Worm (Caenorhabditis elegans) whole organism, L4 larva: ENCODE measurements around the gene ZK899.1.
A peak's percentile ranks its signal among the peaks of the same experiment; 100 is the strongest.
"Not testable (repeated sequence)": the region's sequence is repeated elsewhere in the genome, so short reads cannot be mapped to it uniquely, and the experiment has no call there.

Source experiments
- D1046.2 ChIP-seq: fragments of 200-800 bp; sonication (Bioruptor generic); IDR thresholded peaks from 2 replicates; pipeline ENCODE4 v1.3.6; 2022; ENCODE audit warnings: missing genetic modification characterization, missing compliant biosample characterization
- F26F4.8 ChIP-seq: fragments of 200-800 bp; sonication (Bioruptor generic); conservative IDR thresholded peaks from 2 replicates; pipeline ENCODE4 v1.3.6; 2022; ENCODE audit warnings: missing genetic modification characterization, missing compliant biosample characterization
- T26A8.4 ChIP-seq: fragments of 200-800 bp; sonication (Bioruptor generic); IDR thresholded peaks from 2 replicates; pipeline ENCODE4 v1.3.6; 2022; ENCODE audit warnings: missing genetic modification characterization, missing compliant biosample characterization
- Y105C5A.15 ChIP-seq: fragments of 200-800 bp; sonication (Bioruptor generic); IDR thresholded peaks from 2 replicates; pipeline ENCODE4 v1.3.6; 2022; ENCODE audit warnings: missing genetic modification characterization, missing compliant biosample characterization
- Y48G9A.11 ChIP-seq: fragments of 200-800 bp; sonication (Bioruptor generic); IDR thresholded peaks from 2 replicates; pipeline ENCODE4 v1.3.6; 2022; ENCODE audit warnings: missing genetic modification reagents, missing genetic modification characterization, missing compliant biosample characterization
- ZK337.2 ChIP-seq: fragments of 200-800 bp; sonication (Bioruptor generic); IDR thresholded peaks from 2 replicates; pipeline ENCODE4 v1.3.6; 2022; ENCODE audit warnings: missing genetic modification reagents, missing genetic modification characterization, missing compliant biosample characterization
- aha-1 ChIP-seq: fragments of 150-350 bp; peaks from one replicate; lab custom pipeline; 2014; ENCODE audit warnings: missing biosample characterization, missing genetic modification characterization
- attf-4 ChIP-seq: sonication (generic microtip); optimal IDR thresholded peaks from 3 replicates; lab custom pipeline; 2017; ENCODE audit warnings: missing biosample characterization, missing genetic modification characterization
- ces-1 ChIP-seq: fragments of 150-350 bp; sonication (generic microtip); optimal IDR thresholded peaks from 4 replicates; lab custom pipeline; 2014; ENCODE audit warnings: missing biosample characterization, missing genetic modification reagents, missing genetic modification characterization
- daf-16 ChIP-seq, 3 experiments: sonication (generic microtip); optimal IDR thresholded peaks; 2 replicates each; lab custom pipeline; 2016 to 2017; ENCODE audit warnings: missing genetic modification characterization in 3 of 3, missing genetic modification reagents in 3 of 3, mild to moderate bottlenecking in 2 of 3, missing compliant biosample characterization in 2 of 3, missing biosample characterization in 1 of 3, moderate library complexity in 1 of 3
- daf-8 ChIP-seq: fragments of 200-800 bp; sonication (Bioruptor generic); IDR thresholded peaks from 2 replicates; pipeline ENCODE4 v1.3.6; 2022; ENCODE audit warnings: missing genetic modification characterization, missing compliant biosample characterization
- dmd-6 ChIP-seq: fragments of 200-800 bp; sonication (Bioruptor generic); IDR thresholded peaks from 2 replicates; pipeline ENCODE4 v1.3.6; 2022; ENCODE audit warnings: missing genetic modification reagents, missing genetic modification characterization, missing compliant biosample characterization
- dve-1 ChIP-seq: sonication (generic microtip); optimal IDR thresholded peaks from 2 replicates; lab custom pipeline; 2017; ENCODE audit warnings: antibody characterized with exemption, mild to moderate bottlenecking, missing genetic modification characterization, missing compliant biosample characterization; ENCODE audit not compliant: insufficient read depth
- egl-43 ChIP-seq: fragments of 200-800 bp; sonication (Bioruptor generic); IDR thresholded peaks from 2 replicates; pipeline ENCODE4 v1.3.6; 2022; ENCODE audit warnings: missing genetic modification reagents, missing genetic modification characterization, missing compliant biosample characterization
- fkh-10 ChIP-seq: fragments of 150-350 bp; optimal IDR thresholded peaks from 2 replicates; lab custom pipeline; 2014; ENCODE audit warnings: missing biosample characterization, missing genetic modification reagents, missing genetic modification characterization
- fos-1 ChIP-seq: fragments of 150-350 bp; optimal IDR thresholded peaks from 2 replicates; lab custom pipeline; 2014; ENCODE audit warnings: missing biosample characterization, missing genetic modification characterization
- hlh-11 ChIP-seq: fragments of 200-800 bp; sonication (Bioruptor generic); optimal IDR thresholded peaks from 2 replicates; lab custom pipeline; 2018; ENCODE audit warnings: mild to moderate bottlenecking, missing genetic modification characterization, missing compliant biosample characterization
- hmg-1.1 ChIP-seq: fragments of 200-800 bp; sonication (Bioruptor generic); IDR thresholded peaks from 2 replicates; pipeline ENCODE4 v1.3.6; 2022; ENCODE audit warnings: missing genetic modification reagents, missing genetic modification characterization, missing compliant biosample characterization
- jun-1 ChIP-seq: fragments of 150-350 bp; optimal IDR thresholded peaks from 2 replicates; lab custom pipeline; 2014; ENCODE audit warnings: missing biosample characterization, missing genetic modification reagents, missing genetic modification characterization
- lim-7 ChIP-seq: fragments of 200-800 bp; sonication (Bioruptor generic); IDR thresholded peaks from 2 replicates; pipeline ENCODE4 v1.3.6; 2022; ENCODE audit warnings: missing genetic modification characterization, missing compliant biosample characterization
- lin-15B ChIP-seq: fragments of 150-350 bp; sonication (generic microtip); optimal IDR thresholded peaks from 3 replicates; lab custom pipeline; 2014; ENCODE audit warnings: missing biosample characterization, missing genetic modification characterization
- lin-39 ChIP-seq: fragments of 150-350 bp; optimal IDR thresholded peaks from 2 replicates; lab custom pipeline; 2014; ENCODE audit warnings: missing biosample characterization, missing genetic modification reagents, missing genetic modification characterization
- madf-5 ChIP-seq, 2 experiments: fragments of 200-800 bp; sonication (Bioruptor generic); IDR thresholded peaks; 2 replicates each; pipeline ENCODE4 v1.3.6; 2022; ENCODE audit warnings: missing compliant biosample characterization in 2 of 2, missing genetic modification characterization in 2 of 2
- mdt-29 ChIP-seq: fragments of 200-800 bp; sonication (Bioruptor generic); IDR thresholded peaks from 2 replicates; pipeline ENCODE4 v1.3.6; 2022; ENCODE audit warnings: missing genetic modification reagents, missing genetic modification characterization, missing compliant biosample characterization
- mxl-3 ChIP-seq: fragments of 200-800 bp; sonication (Bioruptor generic); optimal IDR thresholded peaks from 2 replicates; lab custom pipeline; 2018; ENCODE audit warnings: mild to moderate bottlenecking, missing genetic modification characterization, missing compliant biosample characterization
- nhr-237 ChIP-seq: sonication (generic microtip); optimal IDR thresholded peaks from 2 replicates; lab custom pipeline; 2017; ENCODE audit warnings: missing biosample characterization, missing genetic modification characterization
- nhr-28 ChIP-seq: fragments of 150-350 bp; optimal IDR thresholded peaks from 2 replicates; lab custom pipeline; 2014; ENCODE audit warnings: missing biosample characterization, missing genetic modification characterization
- nhr-42 ChIP-seq: fragments of 200-800 bp; sonication (Bioruptor generic); IDR thresholded peaks from 2 replicates; pipeline ENCODE4 v1.3.6; 2022; ENCODE audit warnings: missing genetic modification characterization, missing compliant biosample characterization
- nhr-48 ChIP-seq: sonication (generic microtip); optimal IDR thresholded peaks from 2 replicates; lab custom pipeline; 2016; ENCODE audit warnings: mild to moderate bottlenecking, missing genetic modification characterization, missing compliant biosample characterization
- nhr-6 ChIP-seq: fragments of 150-350 bp; optimal IDR thresholded peaks from 2 replicates; lab custom pipeline; 2014; ENCODE audit warnings: missing biosample characterization, missing genetic modification characterization
- nhr-76 ChIP-seq: fragments of 150-350 bp; optimal IDR thresholded peaks from 2 replicates; lab custom pipeline; 2014; ENCODE audit warnings: missing biosample characterization, missing genetic modification characterization
- nhr-77 ChIP-seq: fragments of 150-350 bp; optimal IDR thresholded peaks from 2 replicates; lab custom pipeline; 2014; ENCODE audit warnings: missing biosample characterization, missing genetic modification characterization
- pha-4 ChIP-seq, 2 experiments: fragments of 150-350 bp in 1 of 2; fragments of 200-800 bp in 1 of 2; sonication (Bioruptor generic) in 1 of 2; IDR thresholded peaks in 1 of 2; optimal IDR thresholded peaks in 1 of 2; 2 replicates each; pipeline versions ENCODE4 v1.3.6 to Lab custom; 2014 to 2022; ENCODE audit warnings: missing genetic modification characterization in 2 of 2, missing genetic modification reagents in 2 of 2, missing biosample characterization in 1 of 2, missing compliant biosample characterization in 1 of 2
- php-3 ChIP-seq: fragments of 200-800 bp; sonication (Bioruptor generic); IDR thresholded peaks from 2 replicates; pipeline ENCODE4 v1.3.6; 2022; ENCODE audit warnings: missing genetic modification reagents, missing genetic modification characterization, missing compliant biosample characterization
- saeg-2 ChIP-seq: fragments of 200-800 bp; sonication (Bioruptor generic); IDR thresholded peaks from 2 replicates; pipeline ENCODE4 v1.3.6; 2022; ENCODE audit warnings: missing genetic modification reagents, missing genetic modification characterization, missing compliant biosample characterization
- snpc-1.2 ChIP-seq: fragments of 200-800 bp; sonication (Bioruptor generic); IDR thresholded peaks from 2 replicates; pipeline ENCODE4 v1.3.6; 2022; ENCODE audit warnings: missing genetic modification reagents, missing genetic modification characterization, missing compliant biosample characterization
- snpc-4 ChIP-seq: fragments of 150-350 bp; optimal IDR thresholded peaks from 2 replicates; lab custom pipeline; 2014; ENCODE audit warnings: missing biosample characterization, missing genetic modification characterization
- spr-3 ChIP-seq: fragments of 200-800 bp; sonication (Bioruptor generic); optimal IDR thresholded peaks from 2 replicates; lab custom pipeline; 2018; ENCODE audit warnings: mild to moderate bottlenecking, missing genetic modification characterization, missing compliant biosample characterization
- tag-97 ChIP-seq: fragments of 200-800 bp; sonication (Bioruptor generic); IDR thresholded peaks from 2 replicates; pipeline ENCODE4 v1.3.6; 2022; ENCODE audit warnings: missing genetic modification characterization, missing compliant biosample characterization
- unc-62 ChIP-seq, 3 experiments: fragments of 150-350 bp in 1 of 3; sonication (generic microtip); optimal IDR thresholded peaks in 2 of 3; peaks in 1 of 3; 1 replicate in 1 of 3; 2 replicates in 2 of 3; lab custom pipeline; 2014 to 2017; ENCODE audit warnings: missing biosample characterization in 3 of 3, missing genetic modification characterization in 3 of 3, missing genetic modification reagents in 3 of 3, missing genotype in 1 of 3
- zfp-3 ChIP-seq: fragments of 200-800 bp; sonication (Bioruptor generic); conservative IDR thresholded peaks from 2 replicates; pipeline ENCODE4 v1.3.6; 2022; ENCODE audit warnings: missing genetic modification reagents, missing genetic modification characterization, missing compliant biosample characterization
- zip-2 ChIP-seq: fragments of 150-350 bp; optimal IDR thresholded peaks from 2 replicates; lab custom pipeline; 2014; ENCODE audit warnings: missing biosample characterization, missing genetic modification characterization
- ztf-11 ChIP-seq: fragments of 150-350 bp; optimal IDR thresholded peaks from 2 replicates; lab custom pipeline; 2014; ENCODE audit warnings: missing biosample characterization, missing genetic modification characterization

ZK899.1 gene

ce11 chrX:9456579-9456978 lies 10.1 kb downstream of the ZK899.1 start:
- TF ChIP-seq zip-2 (no peak), mdt-29 (GFP tag; lab: Robert Waterston, UW) (no peak), Y48G9A.11 (no peak), snpc-4 (no peak), pha-4 (GFP tag; IDR thresholded peaks at IDR 0.05; lab: Robert Waterston, UW) (no peak), pha-4 (tag; optimal IDR thresholded peaks at IDR 0.05; lab: Kevin White, UChicago) (no peak)

DNA sequence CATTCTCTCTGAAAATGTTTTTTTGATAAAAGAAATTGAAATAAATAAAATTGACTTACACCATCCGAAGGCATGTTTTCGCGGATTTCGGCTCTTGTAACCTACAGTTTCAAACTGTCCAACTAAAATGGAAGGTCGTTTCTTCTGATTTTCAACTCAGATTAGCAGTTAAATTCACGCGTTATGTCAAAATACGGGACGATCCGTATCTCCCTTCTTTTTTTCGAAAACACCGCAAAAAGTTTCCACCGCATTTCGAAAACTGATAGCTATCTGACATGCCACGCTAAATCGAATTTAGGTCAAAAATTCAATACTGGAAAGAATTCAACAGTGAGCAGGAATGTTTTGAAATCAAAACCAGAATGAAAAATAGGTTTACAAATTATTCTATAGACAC lies 11.7 kb downstream of the ZK899.1 start, which contains the start of gene tba-8:
Gene tba-8 (minus strand): TSS at position 207 of the 400 bp plus-strand sequence.
- no peak for TF ChIP-seq ces-1
- no peak for TF ChIP-seq tag-97
- no peak for TF ChIP-seq daf-8 (GFP tag; lab: Robert Waterston, UW)

DNA sequence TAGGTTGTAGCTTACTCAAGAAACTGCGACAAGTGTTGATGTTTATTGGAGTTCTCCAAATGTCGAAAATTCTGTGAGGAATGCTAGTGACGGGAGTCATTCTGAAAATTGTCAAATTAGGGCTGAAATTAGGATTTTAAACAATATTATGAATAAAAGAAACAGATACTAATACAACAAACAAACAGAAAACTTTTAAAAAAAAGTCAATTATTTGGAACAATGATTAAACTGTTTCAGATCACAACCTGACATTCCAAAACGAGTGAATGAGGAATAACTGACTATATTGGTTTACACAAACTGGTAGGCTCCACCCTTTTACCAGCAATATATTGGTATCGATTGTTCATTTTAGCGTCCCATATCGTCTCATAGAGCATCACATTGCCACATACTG lies 14.4 kb downstream of the ZK899.1 start, which contains the start of gene ZK899.5:
Gene ZK899.5 (minus strand): TSS at position 101 of the 400 bp plus-strand sequence.
- TF ChIP-seq ztf-11, nhr-28, fkh-10: not testable (repeated sequence)

DNA sequence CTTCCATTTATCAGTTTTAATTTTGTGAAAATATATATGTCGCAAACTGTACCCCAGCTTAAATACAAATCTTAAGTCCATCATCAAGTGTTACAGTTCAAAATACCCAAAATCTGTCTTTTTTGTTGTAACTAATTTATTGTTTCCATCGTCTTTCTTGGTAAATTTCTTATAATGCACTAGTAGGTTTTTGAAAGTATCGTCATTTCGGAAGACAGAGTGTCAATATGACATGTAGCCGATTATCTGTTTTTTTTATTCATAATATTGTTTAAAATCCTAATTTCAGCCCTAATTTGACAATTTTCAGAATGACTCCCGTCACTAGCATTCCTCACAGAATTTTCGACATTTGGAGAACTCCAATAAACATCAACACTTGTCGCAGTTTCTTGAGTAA lies 16.6 kb downstream of the ZK899.1 start, which contains the start of gene ZK899.6:
Gene ZK899.6 (plus strand): TSS at position 301 of the 400 bp plus-strand sequence.
- TF ChIP-seq saeg-2; mxl-3 (GFP tag; lab: Kevin White, UChicago); hmg-1.1 (GFP tag; lab: Robert Waterston, UW): not testable (repeated sequence)

- TF ChIP-seq mdt-29 (GFP tag; lab: Robert Waterston, UW) = peak; percentile 95
- TF ChIP-seq Y105C5A.15 (GFP tag; lab: Robert Waterston, UW) = peak; percentile 72
- TF ChIP-seq F26F4.8 = no peak
- peak; percentile 85 for TF ChIP-seq nhr-76 (tag; lab: Kevin White, UChicago)
- TF ChIP-seq lim-7 = peak; percentile 41; the same call in 1 of the 2 replicates
- peak; percentile 97 for TF ChIP-seq hlh-11 (tag; lab: Kevin White, UChicago)
- peak; percentile 95 for TF ChIP-seq zfp-3 (GFP tag; lab: Robert Waterston, UW)
- peak; percentile 76 for TF ChIP-seq snpc-1.2 (GFP tag; lab: Robert Waterston, UW)
- TF ChIP-seq ZK337.2 = peak; percentile 74; the same call in 1 of the 2 replicates
- peak; percentile 100 for TF ChIP-seq aha-1
- peak; percentile 61 for TF ChIP-seq attf-4 (tag; lab: Kevin White, UChicago)
- peak; percentile 97 for TF ChIP-seq dmd-6
- TF ChIP-seq lin-15B (tag; lab: Kevin White, UChicago) = peak; percentile 5
- TF ChIP-seq D1046.2 (GFP tag; lab: Robert Waterston, UW) = peak; percentile 94
- peak; percentile 95 for TF ChIP-seq lin-39 (tag; lab: Kevin White, UChicago)
- TF ChIP-seq dve-1 (tag; lab: Kevin White, UChicago) = peak; percentile 100
- TF ChIP-seq php-3 (GFP tag; lab: Robert Waterston, UW) = peak; percentile 98
- TF ChIP-seq nhr-237 = peak; percentile 91
- peak; percentile 99 for TF ChIP-seq jun-1 (tag; lab: Kevin White, UChicago)
- TF ChIP-seq nhr-77 = peak; percentile 100
- peak; percentile 75 to 95 for TF ChIP-seq madf-5 (GFP tag; IDR thresholded peaks at IDR 0.05; lab: Robert Waterston, UW)
- TF ChIP-seq nhr-48 = peak; percentile 98
- TF ChIP-seq nhr-28 = peak; percentile 95
- peak; percentile 80 for TF ChIP-seq ztf-11
- peak; percentile 98 to 99 for TF ChIP-seq daf-16 (GFP tag; optimal IDR thresholded peaks at IDR 0.05; lab: Kevin White, UChicago)
- peak; percentile 99 for TF ChIP-seq daf-16 (tag; optimal IDR thresholded peaks at IDR 0.05; lab: Kevin White, UChicago)
- TF ChIP-seq nhr-42 = peak; percentile 99
- peak; percentile 96 for TF ChIP-seq egl-43 (GFP tag; lab: Robert Waterston, UW)
- peak; percentile 97 for TF ChIP-seq spr-3 (GFP tag; lab: Kevin White, UChicago)
- peak; percentile 100 for TF ChIP-seq T26A8.4 (GFP tag; lab: Robert Waterston, UW)
- peak; percentile 94 for TF ChIP-seq nhr-6
- TF ChIP-seq fos-1 (tag; lab: Kevin White, UChicago) = peak; percentile 92
- peak; percentile 83 to 99 for TF ChIP-seq unc-62 (GFP tag; optimal IDR thresholded peaks at IDR 0.05 in 1 of 2; lab: Kevin White, UChicago)
- TF ChIP-seq unc-62 (tag; optimal IDR thresholded peaks at IDR 0.05; lab: Kevin White, UChicago) = peak; percentile 87
Measured at ce11 chrX:9465722-9466132, 19.3 kb downstream of the ZK899.1 start.
